Worm (Caenorhabditis elegans) whole organism, mixed stage, embryonic: ENCODE results near the gene gskl-1.

Experiments
- blmp-1 ChIP-seq: fragments of 150-350 bp; optimal IDR thresholded peaks from 2 replicates; lab custom pipeline; 2014; ENCODE audit warnings: missing biosample characterization, missing genetic modification characterization
- lin-13 ChIP-seq: fragments of 150-350 bp; optimal IDR thresholded peaks from 2 replicates; lab custom pipeline; 2014; ENCODE audit warnings: missing biosample characterization, missing genetic modification characterization
- nhr-76 ChIP-seq: sonication (generic microtip); optimal IDR thresholded peaks from 2 replicates; lab custom pipeline; 2017; ENCODE audit warnings: missing biosample characterization, missing genetic modification characterization
- snpc-4 ChIP-seq: fragments of 150-350 bp; optimal IDR thresholded peaks from 2 replicates; lab custom pipeline; 2014; ENCODE audit warnings: missing biosample characterization, missing genetic modification characterization
- unc-62 ChIP-seq: fragments of 150-350 bp; optimal IDR thresholded peaks from 2 replicates; lab custom pipeline; 2014; ENCODE audit warnings: missing biosample characterization, missing genetic modification reagents, missing genetic modification characterization

ce11 chrII:10986461-10987090 lies 39.2 kb downstream of the gskl-1 start:
- no peak for TF ChIP-seq blmp-1 (tag; lab: Kevin White, UChicago)
- TF ChIP-seq snpc-4 (tag; lab: Kevin White, UChicago) = no peak
- TF ChIP-seq lin-13 (tag; lab: Kevin White, UChicago) = no peak
- peak; percentile 9 for TF ChIP-seq unc-62 (GFP tag; lab: Kevin White, UChicago)
- no peak for TF ChIP-seq nhr-76 (tag; lab: Kevin White, UChicago)
